Worm (Caenorhabditis elegans): ENCODE data around the gene hlh-3.
A peak's percentile ranks its signal among the peaks of the same experiment; 100 is the strongest.

hlh-3 gene

ce11 chrII:9061099-9061498, 25.3 kb upstream of the hlh-3 start, which contains the start of gene T24B8.3:
Gene T24B8.3 (minus strand): TSS chrII:9061137.
- no peak for TF ChIP-seq K11D2.4 (GFP tag; IDR thresholded peaks at IDR 0.05)
- TF ChIP-seq Y95B8A.8 (GFP tag; IDR thresholded peaks at IDR 0.05), result no peak
- no peak for TF ChIP-seq chd-7 (tag; optimal IDR thresholded peaks at IDR 0.05)
- TF ChIP-seq somi-1 (GFP tag; optimal IDR thresholded peaks at IDR 0.05), result no peak
- no peak for TF ChIP-seq hmg-1.2 (GFP tag; IDR thresholded peaks at IDR 0.05)
- TF ChIP-seq mxl-1 (tag; optimal IDR thresholded peaks at IDR 0.05), result no peak
- no peak for TF ChIP-seq aptf-3 (GFP tag; IDR thresholded peaks at IDR 0.05)
- no peak for TF ChIP-seq Y53F4B.3 (GFP tag; IDR thresholded peaks at IDR 0.05)
- no peak for TF ChIP-seq attf-6 (GFP tag; IDR thresholded peaks at IDR 0.05)
- no peak for TF ChIP-seq nhr-179 (tag; optimal IDR thresholded peaks at IDR 0.05)

- no peak for TF ChIP-seq lsl-1 (GFP tag; optimal IDR thresholded peaks at IDR 0.05)
- TF ChIP-seq attf-5 (GFP tag; optimal IDR thresholded peaks at IDR 0.05), result peak; percentile 76
- peak; percentile 71; the same call in 1 of the 2 replicates for TF ChIP-seq lin-26 (GFP tag; IDR thresholded peaks at IDR 0.05)
- no peak for TF ChIP-seq bed-1 (GFP tag; IDR thresholded peaks at IDR 0.05)
- 0 out of 2 replicates have a peak, but pooled peaks have one; percentile 57 for TF ChIP-seq F37B4.10 (GFP tag; IDR thresholded peaks at IDR 0.05)
- peak; percentile 56; the same call in 1 of the 2 replicates for TF ChIP-seq egrh-3 (GFP tag; IDR thresholded peaks at IDR 0.05)
- no peak for TF ChIP-seq athp-1 (tag; optimal IDR thresholded peaks at IDR 0.05)
- peak; percentile 19 for TF ChIP-seq lin-54 (GFP tag; optimal IDR thresholded peaks at IDR 0.05)
- TF ChIP-seq nhr-80 (tag; optimal IDR thresholded peaks at IDR 0.05), result peak; percentile 74
- TF ChIP-seq ztf-18 (tag; optimal IDR thresholded peaks at IDR 0.05), result peak; percentile 33
- peak; percentile 92 for TF ChIP-seq zfh-2 (GFP tag; conservative IDR thresholded peaks at IDR 0.05)
- TF ChIP-seq ztf-28 (GFP tag; IDR thresholded peaks at IDR 0.05), result no peak
- TF ChIP-seq snpc-1.3 (tag; optimal IDR thresholded peaks at IDR 0.05; ENCODE audit: insufficient read depth), result no peak
- no peak for TF ChIP-seq Y67H2A.10 (GFP tag; conservative IDR thresholded peaks at IDR 0.05)
- no peak for TF ChIP-seq Y95B8A.8 (GFP tag; IDR thresholded peaks at IDR 0.05)
- TF ChIP-seq F57C9.4 (tag; optimal IDR thresholded peaks at IDR 0.05), result no peak
- TF ChIP-seq nhr-90 (tag; optimal IDR thresholded peaks at IDR 0.05), result peak; percentile 56
- TF ChIP-seq lin-40 (tag; optimal IDR thresholded peaks at IDR 0.05), result peak; percentile 56
- no peak for TF ChIP-seq F22D6.2 (tag; optimal IDR thresholded peaks at IDR 0.05)
- no peak for TF ChIP-seq ekl-4 (GFP tag; IDR thresholded peaks at IDR 0.05)
- no peak for TF ChIP-seq tbx-9 (tag; optimal IDR thresholded peaks at IDR 0.05; ENCODE audit: borderline replicate concordance)
- TF ChIP-seq madf-10 (tag; optimal IDR thresholded peaks at IDR 0.05), result peak; percentile 90
- peak; percentile 50 for TF ChIP-seq dox-1 (GFP tag; IDR thresholded peaks at IDR 0.05)
- TF ChIP-seq chd-7 (tag; optimal IDR thresholded peaks at IDR 0.05), result peak; percentile 20
- 0 out of 2 replicates have a peak, but pooled peaks have one; percentile 28 for TF ChIP-seq cebp-1 (GFP tag; IDR thresholded peaks at IDR 0.05)
- TF ChIP-seq cebp-1 (tag; optimal IDR thresholded peaks at IDR 0.05), result peak; percentile 78
- peak; percentile 47; the same call in 1 of the 2 replicates for TF ChIP-seq pbrm-1 (GFP tag; IDR thresholded peaks at IDR 0.05)
- TF ChIP-seq nfya-1 (tag; optimal IDR thresholded peaks at IDR 0.05; ENCODE audit: borderline replicate concordance, insufficient read depth), result no peak
- TF ChIP-seq tlf-1 (GFP tag; optimal IDR thresholded peaks at IDR 0.05), result peak; percentile 6
- TF ChIP-seq hsf-1 (GFP tag; IDR thresholded peaks at IDR 0.05), result no peak
- TF ChIP-seq rcor-1 (GFP tag; IDR thresholded peaks at IDR 0.05), result peak; percentile 31; the same call in 1 of the 2 replicates
- TF ChIP-seq lir-1 (GFP tag; conservative IDR thresholded peaks at IDR 0.05), result peak; percentile 69
- TF ChIP-seq F39B2.1 (GFP tag; IDR thresholded peaks at IDR 0.05), result no peak
- no peak for TF ChIP-seq hlh-12 (tag; optimal IDR thresholded peaks at IDR 0.05)
- no peak for TF ChIP-seq D2030.7 (GFP tag; IDR thresholded peaks at IDR 0.05)
- TF ChIP-seq B0019.2 (GFP tag; conservative IDR thresholded peaks at IDR 0.05), result no peak
- peak; percentile 48; the same call in 1 of the 2 replicates for TF ChIP-seq B0336.3 (GFP tag; IDR thresholded peaks at IDR 0.05)
- TF ChIP-seq mcd-1 (GFP tag; IDR thresholded peaks at IDR 0.05), result peak; percentile 58
- no peak for TF ChIP-seq nfya-2 (GFP tag; IDR thresholded peaks at IDR 0.05)
Observed at ce11 chrII:9061557-9062183, 24.7 kb upstream of the hlh-3 start.
